Fruit fly (Drosophila melanogaster): ENCODE measurements around the gene ppk8.

DNA sequence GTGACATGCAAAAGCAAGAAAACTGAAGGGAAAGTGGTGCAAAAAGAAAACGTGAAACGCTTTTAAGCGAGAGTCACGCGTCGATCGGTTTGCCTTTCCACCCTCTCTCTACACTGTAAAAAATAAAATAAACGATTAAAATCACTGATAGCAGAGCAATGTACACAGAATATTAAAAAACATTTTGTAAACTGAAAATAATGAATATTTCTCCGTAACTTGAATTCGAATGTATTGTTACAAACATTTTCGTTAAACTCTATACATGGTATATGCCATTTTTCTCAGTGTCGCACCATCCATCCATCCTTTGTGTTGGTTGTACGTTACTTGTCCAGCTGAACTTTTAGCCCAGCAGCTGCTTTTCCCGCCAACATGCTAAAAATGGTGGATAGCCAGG, 36.6 kb downstream of the ppk8 start:
- TF ChIP-seq Crg-1 (GFP tag; optimal IDR thresholded peaks at IDR 0.05) (no peak), CG33017 (tag; optimal IDR thresholded peaks at IDR 0.05) (no peak), CG11617 (GFP tag; optimal IDR thresholded peaks at IDR 0.05) (no peak), Mnt (GFP tag; optimal IDR thresholded peaks at IDR 0.05) (no peak)

Data from whole organism, adult.